Worm (Caenorhabditis elegans): ENCODE data around the gene F08F3.8.

Gene F08F3.8

DNA sequence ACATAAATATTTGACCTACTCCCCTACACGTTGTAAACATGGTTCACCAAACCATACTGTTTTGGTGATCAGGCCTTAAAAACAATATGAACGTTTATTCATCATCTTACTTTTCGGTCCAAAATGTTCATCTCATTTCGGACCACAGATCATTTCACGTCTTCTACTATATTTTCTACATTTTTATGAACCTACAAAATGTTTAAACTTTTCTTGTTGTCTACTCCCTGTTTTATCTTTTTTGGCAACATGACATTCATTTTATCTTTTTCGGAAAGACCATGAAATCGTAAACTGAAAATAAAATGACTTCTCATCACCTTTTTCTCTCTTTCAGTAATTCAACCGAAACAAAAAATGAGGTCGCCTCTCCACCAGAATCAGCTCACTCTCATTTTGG is 4.5 kb downstream of the F08F3.8 start, which contains the start of gene rhr-1:
TSS of gene rhr-1 (plus strand) at position 301 of the 400 bp plus-strand sequence.
- peak; percentile 27 for TF ChIP-seq elt-2 (tag; optimal IDR thresholded peaks at IDR 0.05)
- no peak for TF ChIP-seq daf-12 (tag; optimal IDR thresholded peaks at IDR 0.05)
- no peak for TF ChIP-seq nhr-76 (tag; optimal IDR thresholded peaks at IDR 0.05)
- TF ChIP-seq nhr-67 (tag; optimal IDR thresholded peaks at IDR 0.05), result no peak

- TF ChIP-seq ceh-82 (tag; optimal IDR thresholded peaks at IDR 0.05) (no peak), nhr-11 (tag; optimal IDR thresholded peaks at IDR 0.05) (no peak), sea-2 (GFP tag; optimal IDR thresholded peaks at IDR 0.05) (no peak), ZK546.5 (tag; optimal IDR thresholded peaks at IDR 0.05) (no peak), elt-1 (tag; optimal IDR thresholded peaks at IDR 0.05) (peak; percentile 97), nhr-25 (tag; optimal IDR thresholded peaks at IDR 0.05) (no peak), daf-12 (tag; optimal IDR thresholded peaks at IDR 0.05) (no peak)
Observed at ce11 chrV:5426337-5426736, 6.1 kb downstream of the F08F3.8 start.

DNA sequence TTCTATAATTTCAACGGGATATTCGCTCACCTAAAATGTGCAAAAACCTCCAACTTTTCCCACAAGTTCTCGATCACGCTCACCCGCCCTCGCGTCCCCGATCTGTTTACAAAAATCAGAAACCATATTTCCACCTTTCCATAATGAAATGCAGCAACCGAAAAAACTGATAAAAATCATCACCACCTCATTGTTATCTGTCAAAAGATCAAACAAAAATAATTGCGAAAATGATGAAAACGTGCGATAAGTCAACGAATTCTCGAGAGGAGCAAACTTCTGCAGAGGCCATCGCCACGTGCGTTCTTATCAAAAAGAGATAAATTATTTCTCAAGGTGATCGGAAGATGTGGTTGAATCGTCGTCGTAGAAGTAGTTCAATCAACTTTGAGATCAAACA is 7.4 kb downstream of the F08F3.8 start:
- no peak for TF ChIP-seq eor-1 (tag; optimal IDR thresholded peaks at IDR 0.05)
- TF ChIP-seq nhr-76 (tag; optimal IDR thresholded peaks at IDR 0.05), result peak; percentile 75
- peak; percentile 28 to 84 (median 31) for TF ChIP-seq elt-3 (tag; optimal IDR thresholded peaks at IDR 0.05)
- peak; percentile 9 for TF ChIP-seq jun-1 (tag; optimal IDR thresholded peaks at IDR 0.05)
- TF ChIP-seq lsy-12 (tag; optimal IDR thresholded peaks at IDR 0.05), result peak; percentile 1
- TF ChIP-seq mdl-1 (tag; optimal IDR thresholded peaks at IDR 0.05), result peak; percentile 87
- peak; percentile 95 for TF ChIP-seq elt-2 (tag; optimal IDR thresholded peaks at IDR 0.05)
- TF ChIP-seq nhr-11 (tag; optimal IDR thresholded peaks at IDR 0.05), result no peak
- TF ChIP-seq zag-1 (tag; optimal IDR thresholded peaks at IDR 0.05), result no peak
- TF ChIP-seq nhr-25 (tag; optimal IDR thresholded peaks at IDR 0.05), result peak; percentile 87
- peak; percentile 73 for TF ChIP-seq nhr-43 (tag; optimal IDR thresholded peaks at IDR 0.05; ENCODE audit: poor library complexity, severe bottlenecking)
- TF ChIP-seq elt-1 (tag; optimal IDR thresholded peaks at IDR 0.05), result peak; percentile 99
- TF ChIP-seq nhr-23 (tag; optimal IDR thresholded peaks at IDR 0.05), result peak; percentile 68
- no peak for TF ChIP-seq ZK546.5 (tag; optimal IDR thresholded peaks at IDR 0.05)
- TF ChIP-seq pqm-1 (tag; optimal IDR thresholded peaks at IDR 0.05), result peak; percentile 73

ce11 chrV:5423120-5423519 is 9.3 kb downstream of the F08F3.8 start, which contains the start of gene cyp-14A5:
cyp-14A5 (minus strand) TSS chrV:5423282.
- TF ChIP-seq nhr-76 (tag; optimal IDR thresholded peaks at IDR 0.05) (peak; percentile 40), fkh-10 (GFP tag; optimal IDR thresholded peaks at IDR 0.05) (no peak)

ce11 chrV:5419915-5420314 is 12.5 kb downstream of the F08F3.8 start, which contains the start of gene F08F3.6:
F08F3.6 (minus strand) TSS chrV:5420067.
- no peak for TF ChIP-seq elt-3 (tag; optimal IDR thresholded peaks at IDR 0.05)
- no peak for TF ChIP-seq elt-1 (tag; optimal IDR thresholded peaks at IDR 0.05)
- no peak for TF ChIP-seq hmg-11 (tag; optimal IDR thresholded peaks at IDR 0.05)
- no peak for TF ChIP-seq ama-1 (optimal IDR thresholded peaks at IDR 0.05)
- TF ChIP-seq sea-2 (GFP tag; optimal IDR thresholded peaks at IDR 0.05), result no peak
- TF ChIP-seq aly-2 (tag; optimal IDR thresholded peaks at IDR 0.05), result no peak
- no peak for TF ChIP-seq nhr-76 (tag; optimal IDR thresholded peaks at IDR 0.05)

DNA sequence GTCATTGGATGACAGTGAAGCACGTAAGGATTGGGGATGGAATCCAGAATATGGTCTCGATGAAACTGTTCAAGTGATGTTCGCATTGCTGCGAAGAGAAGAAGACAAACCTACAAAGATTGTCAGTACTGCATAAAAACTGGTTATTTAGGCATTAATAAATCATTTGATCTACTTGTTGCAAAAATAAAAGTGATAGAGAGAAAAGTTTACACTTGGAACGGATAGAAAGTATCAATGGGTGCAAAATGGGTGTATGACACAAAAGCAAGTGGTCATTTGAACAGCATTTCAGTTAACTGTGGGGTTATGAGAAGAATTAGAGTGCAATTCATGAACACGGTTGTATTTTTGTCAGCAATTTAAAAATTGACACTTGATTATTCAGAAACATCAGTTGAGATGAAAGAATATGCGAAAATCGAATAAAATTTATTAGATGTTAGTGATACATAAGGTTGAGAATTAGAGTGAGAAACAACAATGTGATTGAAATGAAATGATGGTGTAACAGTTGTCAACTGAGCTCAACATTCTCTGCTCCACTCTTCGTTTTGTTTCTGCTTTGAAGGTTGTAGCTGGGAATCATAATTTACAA is 19.5 kb downstream of the F08F3.8 start, which contains the start of gene F08F3.10:
TSS of gene F08F3.10 (plus strand) at position 548 of the 598 bp plus-strand sequence.
- TF ChIP-seq ceh-82 (tag; optimal IDR thresholded peaks at IDR 0.05) (no peak), ama-1 (optimal IDR thresholded peaks at IDR 0.05) (peak; percentile 49)

DNA sequence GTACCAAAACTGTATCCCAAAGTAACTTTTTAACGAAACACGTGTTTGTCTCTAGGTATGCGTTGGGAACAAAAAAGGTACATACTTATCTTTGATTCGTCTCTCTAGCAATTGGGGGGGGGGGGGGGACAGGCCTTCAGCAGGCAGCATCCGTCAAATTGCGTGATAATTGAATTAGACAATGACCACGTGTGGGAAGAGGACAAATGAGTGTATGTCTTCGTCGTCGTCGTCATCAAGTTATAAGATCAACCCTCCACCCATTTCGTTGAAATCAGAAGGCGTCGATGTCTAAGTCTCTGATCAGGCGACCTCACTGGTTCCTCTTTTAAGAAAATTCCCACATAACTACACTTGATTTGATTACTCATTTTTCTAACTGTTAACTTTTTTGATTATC is 21.7 kb downstream of the F08F3.8 start, which contains the start of gene F08F3.4:
TSS of gene F08F3.4 (plus strand) at position 277 of the 400 bp plus-strand sequence.
- TF ChIP-seq jun-1 (tag; optimal IDR thresholded peaks at IDR 0.05) (no peak), tbx-2 (tag; optimal IDR thresholded peaks at IDR 0.05) (no peak), nfya-1 (tag; optimal IDR thresholded peaks at IDR 0.05; ENCODE audit: insufficient read depth) (no peak), nhr-43 (tag; optimal IDR thresholded peaks at IDR 0.05; ENCODE audit: poor library complexity, severe bottlenecking) (peak; percentile 83), nhr-77 (tag; optimal IDR thresholded peaks at IDR 0.05) (no peak), elt-3 (tag; optimal IDR thresholded peaks at IDR 0.05) (peak in 1 of 3 experiments; percentile 23), elt-1 (tag; optimal IDR thresholded peaks at IDR 0.05) (no peak), fkh-2 (tag; optimal IDR thresholded peaks at IDR 0.05) (no peak), ztf-11 (tag; optimal IDR thresholded peaks at IDR 0.05) (no peak), fkh-10 (GFP tag; optimal IDR thresholded peaks at IDR 0.05) (no peak), R02D3.7 (tag; optimal IDR thresholded peaks at IDR 0.05) (no peak), ceh-9 (tag; optimal IDR thresholded peaks at IDR 0.05) (no peak), ZK546.5 (tag; optimal IDR thresholded peaks at IDR 0.05) (no peak), ama-1 (optimal IDR thresholded peaks at IDR 0.05) (no peak), nhr-237 (tag; optimal IDR thresholded peaks at IDR 0.05) (no peak), ceh-28 (tag; optimal IDR thresholded peaks at IDR 0.05) (no peak), pha-4 (tag; optimal IDR thresholded peaks at IDR 0.05) (no peak), mdl-1 (tag; optimal IDR thresholded peaks at IDR 0.05) (peak; percentile 12), nhr-25 (tag; optimal IDR thresholded peaks at IDR 0.05) (peak; percentile 50), mml-1 (tag; optimal IDR thresholded peaks at IDR 0.05) (no peak), unc-62 (GFP tag; optimal IDR thresholded peaks at IDR 0.05) (no peak), nhr-23 (tag; optimal IDR thresholded peaks at IDR 0.05) (peak; percentile 38), egl-27 (tag; optimal IDR thresholded peaks at IDR 0.05) (no peak), egl-5 (tag; optimal IDR thresholded peaks at IDR 0.05) (no peak), daf-12 (tag; optimal IDR thresholded peaks at IDR 0.05) (no peak)

Data from whole organism, L3 larva.